Worm (Caenorhabditis elegans): ENCODE data around the gene K07H8.8.

DNA sequence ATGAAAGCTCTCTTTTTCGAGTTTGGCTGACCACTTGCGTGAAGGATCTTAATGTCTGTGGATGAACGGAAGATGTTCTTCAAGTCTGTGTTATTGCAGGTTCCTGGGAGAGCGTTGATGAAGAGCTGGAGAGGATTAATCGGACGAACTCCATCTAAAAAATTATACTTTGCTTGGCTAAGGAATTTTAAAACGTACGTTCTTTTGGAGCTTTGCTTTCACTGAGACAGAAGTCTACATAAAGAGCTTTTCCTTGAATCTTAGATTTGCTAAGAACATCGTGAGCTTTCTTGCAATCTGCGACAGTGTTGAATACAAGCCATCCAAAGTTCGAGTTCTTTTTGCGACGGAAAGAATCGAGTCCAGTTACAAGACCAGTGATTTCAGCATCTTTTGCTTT, 19.1 kb upstream of the K07H8.8 start:
- TF ChIP-seq nhr-237 (tag; optimal IDR thresholded peaks at IDR 0.05) (no peak), ztf-11 (tag; optimal IDR thresholded peaks at IDR 0.05) (no peak), unc-62 (GFP tag; optimal IDR thresholded peaks at IDR 0.05) (no peak), mdl-1 (tag; optimal IDR thresholded peaks at IDR 0.05) (no peak), ama-1 (optimal IDR thresholded peaks at IDR 0.05) (no peak), ceh-82 (tag; optimal IDR thresholded peaks at IDR 0.05) (no peak)

All from whole organism, L3 larva.